Fruit fly (Drosophila melanogaster) whole organism, embryonic: ENCODE measurements around the gene Gclm.

Experiments used
- Antp ChIP-seq: fragments of 200-800 bp; sonication (Bioruptor generic); optimal IDR thresholded peaks from 3 replicates; lab custom pipeline; 2016; ENCODE audit warnings: missing biosample characterization, missing genetic modification characterization
- CG11093 ChIP-seq: fragments of 200-800 bp; sonication (Bioruptor generic); IDR thresholded peaks from 3 replicates; pipeline ENCODE4 v1.3.6; 2022; ENCODE audit warnings: missing biosample characterization, missing genetic modification characterization
- CG11247 ChIP-seq: fragments of 200-800 bp; sonication (Bioruptor generic); IDR thresholded peaks from 2 replicates; pipeline ENCODE4 v1.3.6; 2022; ENCODE audit warnings: missing biosample characterization, missing genetic modification characterization
- CG11560 ChIP-seq: fragments of 200-800 bp; sonication (Bioruptor generic); IDR thresholded peaks from 3 replicates; pipeline ENCODE4 v1.3.6; 2022; ENCODE audit warnings: missing biosample characterization, missing genetic modification characterization
- CG12391 ChIP-seq: fragments of 200-800 bp; sonication (Bioruptor generic); optimal IDR thresholded peaks from 3 replicates; lab custom pipeline; 2018; ENCODE audit warnings: missing biosample characterization, mild to moderate bottlenecking, missing genetic modification characterization, moderate library complexity
- CG12769 ChIP-seq: fragments of 200-800 bp; sonication (Bioruptor generic); optimal IDR thresholded peaks from 2 replicates; lab custom pipeline; 2019; ENCODE audit warnings: missing biosample characterization, mild to moderate bottlenecking, missing genetic modification characterization, moderate library complexity
- CG13296 ChIP-seq: fragments of 200-800 bp; sonication (Bioruptor generic); optimal IDR thresholded peaks from 3 replicates; lab custom pipeline; 2018; ENCODE audit warnings: missing biosample characterization, mild to moderate bottlenecking, missing genetic modification characterization
- CG1602 ChIP-seq: fragments of 200-800 bp; sonication (Bioruptor generic); optimal IDR thresholded peaks from 3 replicates; lab custom pipeline; 2016; ENCODE audit warnings: missing biosample characterization, missing genetic modification characterization
- CG17385 ChIP-seq: fragments of 200-800 bp; sonication (Bioruptor generic); optimal IDR thresholded peaks from 3 replicates; lab custom pipeline; 2018; ENCODE audit warnings: missing biosample characterization, mild to moderate bottlenecking, missing genetic modification characterization
- CG17568 ChIP-seq: fragments of 200-800 bp; sonication (Bioruptor generic); optimal IDR thresholded peaks from 2 replicates; lab custom pipeline; 2018; ENCODE audit warnings: missing biosample characterization, mild to moderate bottlenecking, missing genetic modification characterization, moderate library complexity
- CG2116 ChIP-seq: fragments of 200-800 bp; sonication (Bioruptor generic); optimal IDR thresholded peaks from 3 replicates; lab custom pipeline; 2018; ENCODE audit warnings: missing biosample characterization, mild to moderate bottlenecking, missing genetic modification characterization
- CG2199 ChIP-seq: fragments of 200-800 bp; sonication (Bioruptor generic); IDR thresholded peaks from 3 replicates; pipeline ENCODE4 v1.3.6; 2022; ENCODE audit warnings: missing biosample characterization, missing genetic modification characterization
- CG31388 ChIP-seq: fragments of 200-800 bp; sonication (Bioruptor generic); optimal IDR thresholded peaks from 2 replicates; lab custom pipeline; 2016; ENCODE audit warnings: missing biosample characterization, missing genetic modification characterization
- CG33213 ChIP-seq: fragments of 200-800 bp; sonication (Bioruptor generic); optimal IDR thresholded peaks from 3 replicates; lab custom pipeline; 2016; ENCODE audit warnings: missing biosample characterization, missing genetic modification characterization
- CG3407 ChIP-seq: fragments of 200-800 bp; sonication (Bioruptor generic); optimal IDR thresholded peaks from 2 replicates; lab custom pipeline; 2018; ENCODE audit warnings: missing biosample characterization, mild to moderate bottlenecking, missing genetic modification characterization
- CG4404 ChIP-seq: fragments of 200-800 bp; sonication (Bioruptor generic); IDR thresholded peaks from 2 replicates; pipeline ENCODE4 v1.3.6; 2022; ENCODE audit warnings: missing biosample characterization, missing genetic modification characterization
- CG4707 ChIP-seq: fragments of 200-800 bp; sonication (Bioruptor generic); optimal IDR thresholded peaks from 2 replicates; lab custom pipeline; 2018; ENCODE audit warnings: missing biosample characterization, mild to moderate bottlenecking, missing genetic modification characterization, moderate library complexity
- CG5245 ChIP-seq: fragments of 200-800 bp; sonication (Bioruptor generic); optimal IDR thresholded peaks from 3 replicates; lab custom pipeline; 2016; ENCODE audit warnings: missing biosample characterization, missing genetic modification characterization
- CG6272 ChIP-seq: fragments of 200-800 bp; sonication (Bioruptor generic); IDR thresholded peaks from 2 replicates; pipeline ENCODE4 v1.3.6; 2022; ENCODE audit warnings: missing biosample characterization, missing genetic modification characterization
- CG7372 ChIP-seq: fragments of 200-800 bp; sonication (Bioruptor generic); IDR thresholded peaks from 2 replicates; pipeline ENCODE4 v1.3.6; 2022; ENCODE audit warnings: missing biosample characterization, missing genetic modification characterization
- CG8290 ChIP-seq, 3 experiments: fragments of 200-800 bp; sonication (Bioruptor generic); optimal IDR thresholded peaks; 2 replicates each; lab custom pipeline; 2016 to 2019; ENCODE audit warnings: missing biosample characterization in 3 of 3, missing genetic modification characterization in 3 of 3, mild to moderate bottlenecking in 2 of 3, moderate library complexity in 1 of 3
- Eip74EF ChIP-seq, 2 experiments: fragments of 200-800 bp in 1 of 2; fragments of >200 bp in 1 of 2; sonication (Bioruptor generic) in 1 of 2; optimal IDR thresholded peaks; 2 replicates each; lab custom pipeline; 2017 to 2019; ENCODE audit warnings: missing biosample characterization in 2 of 2, missing genetic modification characterization in 2 of 2, mild to moderate bottlenecking in 1 of 2, moderate library complexity in 1 of 2
- Fer1 ChIP-seq: fragments of 200-800 bp; sonication (Bioruptor generic); optimal IDR thresholded peaks from 2 replicates; lab custom pipeline; 2017; ENCODE audit warnings: missing biosample characterization, mild to moderate bottlenecking, missing genetic modification characterization
- Gug ChIP-seq: fragments of 200-800 bp; sonication (Bioruptor generic); IDR thresholded peaks from 4 replicates; pipeline ENCODE4 v1.3.6; 2022; ENCODE audit warnings: missing biosample characterization, missing genetic modification characterization
- HmgD ChIP-seq: fragments of 200-800 bp; sonication (Bioruptor generic); optimal IDR thresholded peaks from 3 replicates; lab custom pipeline; 2016; ENCODE audit warnings: missing biosample characterization, missing genetic modification characterization
- Hmr ChIP-seq: fragments of 200-800 bp; sonication (Bioruptor generic); optimal IDR thresholded peaks from 3 replicates; lab custom pipeline; 2017; ENCODE audit warnings: mild to moderate bottlenecking, missing biosample characterization, missing genetic modification reagents, missing genetic modification characterization
- Max ChIP-seq: fragments of 200-800 bp; sonication (Bioruptor generic); optimal IDR thresholded peaks from 2 replicates; lab custom pipeline; 2016; ENCODE audit warnings: missing biosample characterization, mild to moderate bottlenecking, missing genetic modification characterization
- NC2β ChIP-seq: fragments of 200-800 bp; sonication (Bioruptor generic); optimal IDR thresholded peaks from 2 replicates; lab custom pipeline; 2016; ENCODE audit warnings: missing biosample characterization, missing genetic modification characterization
- Oli ChIP-seq: fragments of 200-800 bp; sonication (Bioruptor generic); optimal IDR thresholded peaks from 2 replicates; lab custom pipeline; 2018; ENCODE audit warnings: missing biosample characterization, mild to moderate bottlenecking, missing genetic modification characterization, moderate library complexity
- PHDP ChIP-seq: fragments of 200-800 bp; sonication (Bioruptor generic); optimal IDR thresholded peaks from 3 replicates; lab custom pipeline; 2018; ENCODE audit warnings: missing biosample characterization, mild to moderate bottlenecking, missing genetic modification characterization, moderate library complexity
- ato ChIP-seq: fragments of 200-800 bp; sonication (Bioruptor generic); IDR thresholded peaks from 2 replicates; pipeline ENCODE4 v1.3.6; 2022; ENCODE audit warnings: missing biosample characterization, missing genetic modification characterization; ENCODE audit not compliant: partially characterized antibody
- cg ChIP-seq: fragments of 200-800 bp; sonication (Bioruptor generic); optimal IDR thresholded peaks from 3 replicates; lab custom pipeline; 2019; ENCODE audit warnings: missing biosample characterization, mild to moderate bottlenecking, missing genetic modification characterization, moderate library complexity
- dpn ChIP-seq, 2 experiments: fragments of 200-800 bp; sonication (Bioruptor generic); optimal IDR thresholded peaks; 3 replicates each; lab custom pipeline; 2016; ENCODE audit warnings: missing biosample characterization in 2 of 2, missing genetic modification characterization in 2 of 2
- fu2 ChIP-seq: fragments of 200-800 bp; sonication (Bioruptor generic); optimal IDR thresholded peaks from 2 replicates; lab custom pipeline; 2016; ENCODE audit warnings: missing biosample characterization, missing genetic modification characterization
- ham ChIP-seq: fragments of 200-800 bp; sonication (Bioruptor generic); IDR thresholded peaks from 2 replicates; pipeline ENCODE4 v1.3.6; 2022; ENCODE audit warnings: missing biosample characterization, missing genetic modification characterization
- her ChIP-seq: fragments of 200-800 bp; sonication (Bioruptor generic); optimal IDR thresholded peaks from 2 replicates; lab custom pipeline; 2016; ENCODE audit warnings: missing biosample characterization, missing genetic modification characterization
- insv ChIP-seq, 2 experiments: fragments of 200-800 bp; sonication (Bioruptor generic); optimal IDR thresholded peaks; 3 replicates each; lab custom pipeline; 2016 to 2018; ENCODE audit warnings: missing biosample characterization in 2 of 2, missing genetic modification characterization in 2 of 2
- nerfin-1 ChIP-seq: fragments of 200-800 bp; sonication (Bioruptor generic); optimal IDR thresholded peaks from 3 replicates; lab custom pipeline; 2019; ENCODE audit warnings: missing biosample characterization, mild to moderate bottlenecking, missing genetic modification characterization, moderate library complexity
- p53 ChIP-seq: fragments of 200-800 bp; sonication (Bioruptor generic); optimal IDR thresholded peaks from 2 replicates; lab custom pipeline; 2016; ENCODE audit warnings: missing biosample characterization, missing genetic modification characterization
- schlank ChIP-seq: fragments of 200-800 bp; sonication (Bioruptor generic); optimal IDR thresholded peaks from 2 replicates; lab custom pipeline; 2018; ENCODE audit warnings: missing biosample characterization, mild to moderate bottlenecking, missing genetic modification characterization
- sd ChIP-seq: fragments of 200-800 bp; sonication (Bioruptor generic); optimal IDR thresholded peaks from 3 replicates; lab custom pipeline; 2018; ENCODE audit warnings: missing biosample characterization, mild to moderate bottlenecking, missing genetic modification characterization, moderate library complexity
- slbo ChIP-seq: fragments of 200-800 bp; sonication (Bioruptor generic); IDR thresholded peaks from 2 replicates; pipeline ENCODE4 v1.3.6; 2022; ENCODE audit warnings: missing biosample characterization, missing genetic modification characterization
- stc ChIP-seq: fragments of 200-800 bp; sonication (Bioruptor generic); IDR thresholded peaks from 2 replicates; pipeline ENCODE4 v1.3.6; 2022; ENCODE audit warnings: missing biosample characterization, missing genetic modification characterization
- stwl ChIP-seq: fragments of 200-800 bp; sonication (Bioruptor generic); optimal IDR thresholded peaks from 3 replicates; lab custom pipeline; 2018; ENCODE audit warnings: missing biosample characterization, mild to moderate bottlenecking, missing genetic modification characterization, moderate library complexity
- zen ChIP-seq: fragments of 200-800 bp; sonication (Bioruptor generic); optimal IDR thresholded peaks from 3 replicates; lab custom pipeline; 2018; ENCODE audit warnings: missing biosample characterization, mild to moderate bottlenecking, missing genetic modification characterization, moderate library complexity
- zen2 ChIP-seq: fragments of 200-800 bp; sonication (Bioruptor generic); IDR thresholded peaks from 3 replicates; pipeline ENCODE4 v1.3.6; 2022; ENCODE audit warnings: missing biosample characterization, missing genetic modification characterization; ENCODE audit not compliant: partially characterized antibody

Gene Gclm

DNA sequence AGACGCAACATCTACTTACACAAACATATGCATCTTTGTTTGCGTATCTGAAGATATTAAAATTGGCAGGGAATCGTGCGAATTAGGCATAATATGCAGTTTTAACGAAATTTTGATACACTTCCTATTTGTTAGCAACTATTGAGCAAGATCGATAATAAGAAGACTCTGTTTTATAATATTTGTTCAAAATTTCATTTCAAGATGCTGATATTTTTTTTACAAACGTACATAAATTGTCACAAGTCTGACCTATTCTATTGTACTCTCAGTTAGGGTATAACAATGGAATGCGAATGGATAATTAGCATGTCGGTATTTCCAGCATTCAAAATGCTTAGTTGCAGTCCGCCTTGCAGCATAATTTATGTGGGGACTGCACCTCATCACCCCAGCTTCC lies 41.5 kb upstream of the Gclm start (continued):
- 0 out of 2 replicates have a peak, but pooled peaks have one; percentile 11 for TF ChIP-seq slbo (GFP tag; lab: Robert Waterston, UW)
- peak; percentile 66 for TF ChIP-seq stc (GFP tag; lab: Robert Waterston, UW)

DNA sequence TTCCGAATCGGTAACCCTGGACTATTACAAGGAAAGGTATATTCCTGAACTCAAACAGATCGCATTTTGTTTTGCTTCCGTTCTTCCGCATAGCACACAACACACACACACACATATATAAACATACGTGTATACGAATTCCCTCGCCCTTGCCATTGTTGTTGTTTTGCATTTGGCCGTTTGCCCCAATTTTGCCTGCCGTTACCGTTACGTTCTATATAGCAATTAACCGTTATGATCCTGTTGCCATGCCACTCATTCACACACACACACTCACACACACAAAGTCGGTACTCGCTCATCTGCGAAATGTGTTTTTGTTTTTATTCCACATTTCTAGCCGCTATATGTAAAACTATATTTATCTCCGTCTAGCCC lies 41.1 kb upstream of the Gclm start:
- TF ChIP-seq sd (tag; lab: Kevin White, UChicago) (peak; percentile 28), CG5245 (GFP tag; lab: Kevin White, UChicago) (no peak), PHDP (no peak), Gug (GFP tag; lab: Robert Waterston, UW) (no peak), HmgD (GFP tag; lab: Kevin White, UChicago) (peak; percentile 27), CG2116 (GFP tag; lab: Kevin White, UChicago) (no peak), Eip74EF (GFP tag; optimal IDR thresholded peaks at IDR 0.05; lab: Kevin White, UChicago) (peak in 1 of 2 experiments; percentile 70), cg (GFP tag; lab: Kevin White, UChicago) (peak; percentile 71), Oli (tag; lab: Kevin White, UChicago) (no peak), nerfin-1 (tag; lab: Kevin White, UChicago) (peak; percentile 41)
- TF ChIP-seq, all 482 proteins: peak for 5

dm6 chr3R:22726771-22727455 lies 40.6 kb upstream of the Gclm start, which contains the start of gene CG45049:
Gene CG45049, plus strand, starts transcription at chr3R:22726967.
- TF ChIP-seq CG11560 (tag; lab: Robert Waterston, UW) (no peak), CG3407 (GFP tag; lab: Kevin White, UChicago) (no peak), Fer1 (no peak), CG17385 (no peak), insv (GFP tag; optimal IDR thresholded peaks at IDR 0.05; lab: Kevin White, UChicago) (no peak), CG6272 (peak; percentile 37; the same call in 1 of the 2 replicates), CG11093 (no peak), zen (tag; lab: Kevin White, UChicago) (no peak), CG4404 (no peak), CG31388 (no peak), CG17568 (GFP tag; lab: Kevin White, UChicago) (no peak), CG11247 (GFP tag; lab: Robert Waterston, UW) (no peak), Max (GFP tag; lab: Kevin White, UChicago) (no peak), CG1602 (no peak), Antp (no peak), schlank (tag; lab: Kevin White, UChicago) (no peak), CG4707 (GFP tag; lab: Kevin White, UChicago) (no peak), ato (GFP tag; lab: Robert Waterston, UW) (peak; percentile 92), stwl (no peak), CG33213 (no peak), CG8290 (GFP tag; optimal IDR thresholded peaks at IDR 0.05; lab: Kevin White, UChicago) (no peak), CG8290 (tag; optimal IDR thresholded peaks at IDR 0.05; lab: Kevin White, UChicago) (peak in 1 of 2 experiments; percentile 5), her (GFP tag; lab: Kevin White, UChicago) (no peak), Hmr (GFP tag; lab: Kevin White, UChicago) (no peak), zen2 (GFP tag; lab: Robert Waterston, UW) (peak; percentile 88), CG2199 (GFP tag; lab: Robert Waterston, UW) (0 out of 3 replicates have a peak, but pooled peaks have one; percentile 10), CG13296 (GFP tag; lab: Kevin White, UChicago) (no peak), CG7372 (no peak), ham (GFP tag; lab: Robert Waterston, UW) (no peak), CG12769 (no peak), dpn (GFP tag; optimal IDR thresholded peaks at IDR 0.05; lab: Kevin White, UChicago) (peak in 1 of 2 experiments; percentile 31), p53 (GFP tag; lab: Kevin White, UChicago) (no peak), fu2 (GFP tag; lab: Kevin White, UChicago) (no peak), CG12391 (no peak), NC2β (GFP tag; lab: Kevin White, UChicago) (no peak)
